Worm (Caenorhabditis elegans) whole organism, L1 larva: ENCODE data around the gene C14F11.4.

ENCODE experiments used
- aly-2 ChIP-seq: fragments of 150-350 bp; optimal IDR thresholded peaks from 2 replicates; lab custom pipeline; 2014; ENCODE audit warnings: missing biosample characterization, missing genetic modification characterization
- dpl-1 ChIP-seq, 3 experiments: fragments of 150-350 bp in 2 of 3; sonication (generic microtip) in 1 of 3; optimal IDR thresholded peaks; 2 replicates each; lab custom pipeline; 2014 to 2017; ENCODE audit warnings: missing biosample characterization in 3 of 3, missing genetic modification characterization in 3 of 3, missing genetic modification reagents in 3 of 3
- grh-1 ChIP-seq: fragments of 200-800 bp; sonication (Bioruptor generic); IDR thresholded peaks from 2 replicates; pipeline ENCODE4 v1.3.6; 2022; ENCODE audit warnings: missing genetic modification reagents, missing genetic modification characterization, missing compliant biosample characterization
- nhr-11 ChIP-seq: fragments of 150-350 bp; optimal IDR thresholded peaks from 2 replicates; lab custom pipeline; 2014; ENCODE audit warnings: missing biosample characterization, missing genetic modification characterization
- nhr-12 ChIP-seq: sonication (generic microtip); optimal IDR thresholded peaks from 2 replicates; lab custom pipeline; 2017; ENCODE audit warnings: missing biosample characterization, missing genetic modification characterization
- nhr-20 ChIP-seq: sonication (generic microtip); optimal IDR thresholded peaks from 2 replicates; lab custom pipeline; 2016; ENCODE audit warnings: mild to moderate bottlenecking, missing genetic modification characterization, missing compliant biosample characterization
- nhr-90 ChIP-seq: sonication (generic microtip); optimal IDR thresholded peaks from 2 replicates; lab custom pipeline; 2016; ENCODE audit warnings: mild to moderate bottlenecking, missing genetic modification characterization, missing compliant biosample characterization; ENCODE audit not compliant: poor library complexity
- pag-3 ChIP-seq: sonication (generic microtip); optimal IDR thresholded peaks from 2 replicates; lab custom pipeline; 2017; ENCODE audit warnings: missing genetic modification characterization, mild to moderate bottlenecking, missing compliant biosample characterization, antibody characterized with exemption, borderline replicate concordance; ENCODE audit not compliant: insufficient read depth
- pqm-1 ChIP-seq: sonication (generic microtip); optimal IDR thresholded peaks from 3 replicates; lab custom pipeline; 2017; ENCODE audit warnings: missing biosample characterization, missing genetic modification characterization
- snpc-4 ChIP-seq: fragments of 150-350 bp; optimal IDR thresholded peaks from 2 replicates; lab custom pipeline; 2014; ENCODE audit warnings: missing biosample characterization, missing genetic modification characterization
- zag-1 ChIP-seq: fragments of 150-350 bp; optimal IDR thresholded peaks from 2 replicates; lab custom pipeline; 2014; ENCODE audit warnings: missing biosample characterization, missing genetic modification characterization
- ztf-11 ChIP-seq, 2 experiments: sonication (generic microtip); optimal IDR thresholded peaks; 2 replicates each; lab custom pipeline; 2016 to 2017; ENCODE audit warnings: missing genetic modification characterization in 2 of 2, missing biosample characterization in 1 of 2, missing compliant biosample characterization in 1 of 2

- TF ChIP-seq pag-3 (tag; lab: Kevin White, UChicago), result no peak
- no peak for TF ChIP-seq ztf-11 (tag; optimal IDR thresholded peaks at IDR 0.05; lab: Kevin White, UChicago)
- no peak for TF ChIP-seq snpc-4 (tag; lab: Kevin White, UChicago)
- TF ChIP-seq pqm-1 (tag; lab: Kevin White, UChicago), result no peak
- TF ChIP-seq nhr-11 (tag; lab: Kevin White, UChicago), result no peak
- TF ChIP-seq grh-1 (GFP tag; lab: Robert Waterston, UW), result no peak
- no peak for TF ChIP-seq dpl-1 (GFP tag; optimal IDR thresholded peaks at IDR 0.05; lab: Kevin White, UChicago)
- TF ChIP-seq nhr-12 (tag; lab: Kevin White, UChicago), result no peak
- TF ChIP-seq aly-2 (tag; lab: Kevin White, UChicago), result no peak
- no peak for TF ChIP-seq zag-1 (tag; lab: Kevin White, UChicago)
- no peak for TF ChIP-seq nhr-20
- TF ChIP-seq nhr-90 (tag; lab: Kevin White, UChicago), result no peak
Observed at ce11 chrX:6253160-6253559, 20.3 kb upstream of the C14F11.4 start.
